Fruit fly (Drosophila melanogaster): ENCODE data around the gene nom.

The nom gene

dm6 chr3R:8731597-8732263, 8.8 kb downstream of the nom start, which contains the start of the genes M1BP and CG8202 (continued):
- TF ChIP-seq crc (GFP tag; optimal IDR thresholded peaks at IDR 0.05) (no peak), CG17361 (GFP tag; IDR thresholded peaks at IDR 0.05) (peak; percentile 98), NFAT (GFP tag; IDR thresholded peaks at IDR 0.05) (peak; percentile 81), lola (GFP tag; optimal IDR thresholded peaks at IDR 0.05) (peak in 1 of 3 experiments; percentile 96), CG2129 (GFP tag; IDR thresholded peaks at IDR 0.05; ENCODE audit: partially characterized antibody) (no peak), CG4730 (GFP tag; IDR thresholded peaks at IDR 0.05) (peak; percentile 71), Vsx1 (GFP tag; optimal IDR thresholded peaks at IDR 0.05) (no peak), dpn (GFP tag; optimal IDR thresholded peaks at IDR 0.05) (peak; percentile 49 to 91), CoRest (tag; optimal IDR thresholded peaks at IDR 0.05) (peak; percentile 97), unc-4 (GFP tag; IDR thresholded peaks at IDR 0.05; ENCODE audit: partially characterized antibody) (no peak), CG11723 (GFP tag; optimal IDR thresholded peaks at IDR 0.05) (peak; percentile 87), CG14441 (GFP tag; IDR thresholded peaks at IDR 0.05) (peak; percentile 76), gro (GFP tag; optimal IDR thresholded peaks at IDR 0.05) (peak; percentile 17), CG7271 (tag; optimal IDR thresholded peaks at IDR 0.05) (peak; percentile 35), vvl (GFP tag; IDR thresholded peaks at IDR 0.05) (peak; percentile 83), CG15073 (GFP tag; optimal IDR thresholded peaks at IDR 0.05) (no peak), Adf1 (GFP tag; IDR thresholded peaks at IDR 0.05) (peak; percentile 22; the same call in 1 of the 2 replicates), CG10462 (GFP tag; optimal IDR thresholded peaks at IDR 0.05) (peak; percentile 78), Sox100B (GFP tag; optimal IDR thresholded peaks at IDR 0.05) (peak; percentile 97), CkIIα-i1 (GFP tag; IDR thresholded peaks at IDR 0.05) (0 out of 2 replicates have a peak, but pooled peaks have one; percentile 7), D19B (GFP tag; optimal IDR thresholded peaks at IDR 0.05) (peak; percentile 71), CG15514 (GFP tag; optimal IDR thresholded peaks at IDR 0.05) (peak; percentile 56), Atf6 (GFP tag; IDR thresholded peaks at IDR 0.05) (peak; percentile 55), CG42726 (GFP tag; IDR thresholded peaks at IDR 0.05; ENCODE audit: partially characterized antibody) (no peak), CG11504 (tag; optimal IDR thresholded peaks at IDR 0.05) (peak; percentile 93), CG10147 (GFP tag; optimal IDR thresholded peaks at IDR 0.05) (peak; percentile 89), zen2 (GFP tag; IDR thresholded peaks at IDR 0.05; ENCODE audit: partially characterized antibody) (no peak), CG12769 (tag; optimal IDR thresholded peaks at IDR 0.05) (no peak), CG6683 (GFP tag; optimal IDR thresholded peaks at IDR 0.05) (peak; percentile 86), danr (GFP tag; IDR thresholded peaks at IDR 0.05) (peak; percentile 63), stwl (tag; optimal IDR thresholded peaks at IDR 0.05) (peak; percentile 27), Aef1 (GFP tag; IDR thresholded peaks at IDR 0.05) (peak; percentile 83), CG7357 (GFP tag; IDR thresholded peaks at IDR 0.05) (peak; percentile 65; the same call in 2 of the 3 replicates), gem (tag; optimal IDR thresholded peaks at IDR 0.05) (peak; percentile 96), jumu (GFP tag; optimal IDR thresholded peaks at IDR 0.05) (peak; percentile 7), Mad (GFP tag; optimal IDR thresholded peaks at IDR 0.05) (peak; percentile 70), pros (GFP tag; optimal IDR thresholded peaks at IDR 0.05) (peak; percentile 38), CG3281 (GFP tag; optimal IDR thresholded peaks at IDR 0.05) (peak; percentile 93), bab2 (GFP tag; optimal IDR thresholded peaks at IDR 0.05) (peak; percentile 55), z (GFP tag; IDR thresholded peaks at IDR 0.05) (no peak), Nf-YC (tag; optimal IDR thresholded peaks at IDR 0.05) (peak; percentile 88), Poxn (GFP tag; IDR thresholded peaks at IDR 0.05) (no peak), usp (GFP tag; optimal IDR thresholded peaks at IDR 0.05) (no peak), CG18619 (GFP tag; optimal IDR thresholded peaks at IDR 0.05) (peak; percentile 93), pan (optimal IDR thresholded peaks at IDR 0.05) (no peak), pan (GFP tag; optimal IDR thresholded peaks at IDR 0.05 in 1 of 2, IDR thresholded peaks at IDR 0.05 in 1 of 2) (peak in 1 of 2 experiments; percentile 69), CG4820 (GFP tag; optimal IDR thresholded peaks at IDR 0.05) (peak; percentile 86), CG2199 (GFP tag; IDR thresholded peaks at IDR 0.05) (no peak), CG15479 (GFP tag; optimal IDR thresholded peaks at IDR 0.05) (peak; percentile 34)

Measured in whole organism, embryonic.